Fruit fly (Drosophila melanogaster) whole organism, adult: ENCODE results near the gene CG11964.

Source experiments
- CG12768 ChIP-seq: fragments of 200-800 bp; sonication (Bioruptor generic); optimal IDR thresholded peaks from 2 replicates; lab custom pipeline; 2017; ENCODE audit warnings: missing biosample characterization, missing genetic modification characterization, mild to moderate bottlenecking, moderate library complexity, missing genetic modification reagents
- CG14711 ChIP-seq: fragments of 200-800 bp; sonication (Bioruptor generic); optimal IDR thresholded peaks from 2 replicates; lab custom pipeline; 2018; ENCODE audit warnings: missing biosample characterization, mild to moderate bottlenecking, missing genetic modification characterization, moderate library complexity
- CG1620 ChIP-seq: fragments of 200-800 bp; sonication (Bioruptor generic); optimal IDR thresholded peaks from 2 replicates; lab custom pipeline; 2016; ENCODE audit warnings: missing biosample characterization, missing genetic modification characterization
- CG7101 ChIP-seq: fragments of 200-800 bp; sonication (Bioruptor generic); optimal IDR thresholded peaks from 2 replicates; lab custom pipeline; 2018; ENCODE audit warnings: missing biosample characterization, mild to moderate bottlenecking, missing genetic modification characterization, moderate library complexity
- Clk ChIP-seq: fragments of 200-800 bp; sonication (Bioruptor generic); optimal IDR thresholded peaks from 2 replicates; lab custom pipeline; 2017; ENCODE audit warnings: missing biosample characterization, missing genetic modification characterization
- Crg-1 ChIP-seq: fragments of 200-800 bp; sonication (Bioruptor generic); optimal IDR thresholded peaks from 2 replicates; lab custom pipeline; 2016; ENCODE audit warnings: missing biosample characterization, missing genetic modification characterization
- Mnt ChIP-seq: fragments of 200-800 bp; sonication (Bioruptor generic); optimal IDR thresholded peaks from 2 replicates; lab custom pipeline; 2016; ENCODE audit warnings: missing biosample characterization, mild to moderate bottlenecking, missing genetic modification characterization
- cic ChIP-seq: fragments of 200-800 bp; sonication (Bioruptor generic); optimal IDR thresholded peaks from 2 replicates; lab custom pipeline; 2017; ENCODE audit warnings: missing biosample characterization, mild to moderate bottlenecking, missing genetic modification characterization, moderate library complexity
- cnc ChIP-seq, 2 experiments: fragments of >200 bp; optimal IDR thresholded peaks; 2 replicates each; lab custom pipeline; 2017
- kay ChIP-seq: fragments of 200-800 bp; sonication (Bioruptor generic); peaks from one replicate; lab custom pipeline; 2016; ENCODE audit warnings: missing biosample characterization, missing genetic modification characterization, borderline replicate concordance
- ovo ChIP-seq: fragments of 200-800 bp; sonication (Bioruptor generic); optimal IDR thresholded peaks from 2 replicates; lab custom pipeline; 2016; ENCODE audit warnings: missing biosample characterization, missing genetic modification characterization
- pad ChIP-seq: fragments of 200-800 bp; sonication (Bioruptor generic); optimal IDR thresholded peaks from 3 replicates; lab custom pipeline; 2017; ENCODE audit warnings: missing biosample characterization, missing genetic modification characterization, mild to moderate bottlenecking, moderate library complexity, missing genetic modification reagents

DNA sequence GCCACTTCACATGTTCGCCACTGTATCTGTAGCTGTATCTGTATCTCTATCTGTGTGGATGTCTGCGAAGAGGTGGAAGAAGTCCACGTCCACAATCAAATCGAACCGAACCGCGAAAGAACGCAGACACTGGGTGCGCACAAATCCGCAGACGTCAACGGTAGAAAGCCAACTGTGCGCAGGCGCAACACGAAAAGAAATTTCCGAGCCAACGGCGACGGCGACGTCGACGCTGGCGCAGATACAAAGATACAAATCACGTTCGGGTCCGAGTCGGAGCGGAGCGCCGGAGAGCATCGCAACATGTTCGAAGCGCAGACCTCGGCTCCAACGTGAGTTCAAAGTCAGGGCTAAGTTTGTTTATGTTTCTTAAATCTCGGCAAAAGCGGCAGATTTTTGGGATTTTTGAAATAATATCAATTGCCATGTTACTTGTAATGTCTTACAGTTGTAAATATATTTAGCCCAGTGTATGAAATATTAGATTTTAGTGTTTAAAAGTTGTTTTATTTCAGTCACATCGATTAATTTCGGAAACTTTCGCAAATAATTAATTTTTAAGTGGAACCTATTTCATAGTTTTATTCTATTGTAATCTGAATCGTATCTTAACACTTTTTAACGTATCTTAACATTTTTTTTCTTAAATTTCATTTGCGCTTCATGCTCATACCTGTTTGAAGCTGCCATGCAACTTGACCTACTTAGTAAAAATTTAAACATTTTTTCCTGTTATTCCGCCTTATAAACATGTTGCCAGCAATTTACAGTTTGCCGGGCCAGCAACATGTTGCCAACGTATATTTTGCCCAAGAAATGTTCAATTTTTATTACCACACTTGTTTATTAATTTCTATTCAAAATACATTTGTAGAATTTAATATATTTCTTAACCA lies 18.3 kb upstream of the CG11964 start, which contains the start of gene ich:
- TF ChIP-seq cic (GFP tag; lab: Kevin White, UChicago) (no peak), kay (GFP tag; lab: Kevin White, UChicago) (no peak), CG12768 (GFP tag; lab: Kevin White, UChicago) (no peak), CG7101 (tag; lab: Kevin White, UChicago) (no peak), CG14711 (tag; lab: Kevin White, UChicago) (no peak), pad (GFP tag; lab: Kevin White, UChicago) (no peak), CG1620 (GFP tag; lab: Kevin White, UChicago) (no peak), ovo (GFP tag; lab: Kevin White, UChicago) (no peak), cnc (optimal IDR thresholded peaks at IDR 0.05; lab: Kevin White, UChicago) (no peak), Clk (GFP tag; lab: Kevin White, UChicago) (no peak), Crg-1 (GFP tag; lab: Kevin White, UChicago) (no peak), Mnt (GFP tag; lab: Kevin White, UChicago) (no peak)
